Worm (Caenorhabditis elegans) whole organism, L4 larva: ENCODE measurements around the gene H04J21.1.
A peak's percentile ranks its signal among the peaks of the same experiment; 100 is the strongest.

Experiments used
- F26F4.8 ChIP-seq: fragments of 200-800 bp; sonication (Bioruptor generic); conservative IDR thresholded peaks from 2 replicates; pipeline ENCODE4 v1.3.6; 2022; ENCODE audit warnings: missing genetic modification characterization, missing compliant biosample characterization
- F49E8.2 ChIP-seq: sonication (generic microtip); optimal IDR thresholded peaks from 2 replicates; lab custom pipeline; 2016; ENCODE audit warnings: missing compliant biosample characterization, mild to moderate bottlenecking, missing genetic modification characterization, borderline replicate concordance
- Y105C5A.15 ChIP-seq: fragments of 200-800 bp; sonication (Bioruptor generic); IDR thresholded peaks from 2 replicates; pipeline ENCODE4 v1.3.6; 2022; ENCODE audit warnings: missing genetic modification characterization, missing compliant biosample characterization
- Y75B8A.6 ChIP-seq: fragments of 200-800 bp; sonication (Bioruptor generic); IDR thresholded peaks from 2 replicates; pipeline ENCODE4 v1.3.6; 2022; ENCODE audit warnings: missing genetic modification reagents, missing genetic modification characterization, missing compliant biosample characterization
- ceh-28 ChIP-seq: fragments of 150-350 bp; optimal IDR thresholded peaks from 2 replicates; lab custom pipeline; 2014; ENCODE audit warnings: missing biosample characterization, missing genetic modification reagents, missing genetic modification characterization
- daf-8 ChIP-seq: fragments of 200-800 bp; sonication (Bioruptor generic); IDR thresholded peaks from 2 replicates; pipeline ENCODE4 v1.3.6; 2022; ENCODE audit warnings: missing genetic modification characterization, missing compliant biosample characterization
- dmd-8 ChIP-seq: fragments of 200-800 bp; sonication (Bioruptor generic); IDR thresholded peaks from 2 replicates; pipeline ENCODE4 v1.3.6; 2022; ENCODE audit warnings: missing genetic modification characterization, missing compliant biosample characterization
- egl-27 ChIP-seq: sonication (generic microtip); optimal IDR thresholded peaks from 3 replicates; lab custom pipeline; 2017; ENCODE audit warnings: missing biosample characterization, missing genetic modification reagents, missing genetic modification characterization
- gei-8 ChIP-seq: fragments of 200-800 bp; sonication (Bioruptor generic); optimal IDR thresholded peaks from 2 replicates; lab custom pipeline; 2018; ENCODE audit warnings: mild to moderate bottlenecking, missing genetic modification characterization, missing compliant biosample characterization
- hlh-30 ChIP-seq: sonication (generic microtip); optimal IDR thresholded peaks from 2 replicates; lab custom pipeline; 2017; ENCODE audit warnings: antibody characterized with exemption, mild to moderate bottlenecking, missing genetic modification characterization, missing compliant biosample characterization; ENCODE audit not compliant: insufficient read depth
- mdt-29 ChIP-seq: fragments of 200-800 bp; sonication (Bioruptor generic); IDR thresholded peaks from 2 replicates; pipeline ENCODE4 v1.3.6; 2022; ENCODE audit warnings: missing genetic modification reagents, missing genetic modification characterization, missing compliant biosample characterization
- nhr-42 ChIP-seq: fragments of 200-800 bp; sonication (Bioruptor generic); IDR thresholded peaks from 2 replicates; pipeline ENCODE4 v1.3.6; 2022; ENCODE audit warnings: missing genetic modification characterization, missing compliant biosample characterization
- snpc-4 ChIP-seq: fragments of 150-350 bp; optimal IDR thresholded peaks from 2 replicates; lab custom pipeline; 2014; ENCODE audit warnings: missing biosample characterization, missing genetic modification characterization
- tag-97 ChIP-seq: fragments of 200-800 bp; sonication (Bioruptor generic); IDR thresholded peaks from 2 replicates; pipeline ENCODE4 v1.3.6; 2022; ENCODE audit warnings: missing genetic modification characterization, missing compliant biosample characterization
- unc-62 ChIP-seq, 3 experiments: fragments of 150-350 bp in 1 of 3; sonication (generic microtip); optimal IDR thresholded peaks in 2 of 3; peaks in 1 of 3; 1 replicate in 1 of 3; 2 replicates in 2 of 3; lab custom pipeline; 2014 to 2017; ENCODE audit warnings: missing biosample characterization in 3 of 3, missing genetic modification characterization in 3 of 3, missing genetic modification reagents in 3 of 3, missing genotype in 1 of 3

H04J21.1 gene

ce11 chrIII:2330389-2330788 lies 41.4 kb downstream of the H04J21.1 start:
- no peak for TF ChIP-seq F26F4.8 (GFP tag; lab: Robert Waterston, UW)
- TF ChIP-seq nhr-42 (GFP tag; lab: Robert Waterston, UW), result no peak
- TF ChIP-seq gei-8 (GFP tag; lab: Kevin White, UChicago), result no peak
- TF ChIP-seq hlh-30 (tag; lab: Kevin White, UChicago), result no peak
- TF ChIP-seq Y105C5A.15, result no peak

- TF ChIP-seq unc-62 (GFP tag; optimal IDR thresholded peaks at IDR 0.05 in 1 of 2; lab: Kevin White, UChicago) (peak in 1 of 2 experiments; percentile 94), unc-62 (tag; optimal IDR thresholded peaks at IDR 0.05; lab: Kevin White, UChicago) (no peak), F49E8.2 (no peak)
Observed at ce11 chrIII:2329336-2329735, 42.4 kb downstream of the H04J21.1 start, which contains the start of gene Y54F10BM.12. TSS of gene Y54F10BM.12 (minus strand) at chrIII:2329679.

- TF ChIP-seq ceh-28 (tag; lab: Kevin White, UChicago) (peak; percentile 85), Y75B8A.6 (GFP tag; lab: Robert Waterston, UW) (no peak), unc-62 (GFP tag; optimal IDR thresholded peaks at IDR 0.05 in 1 of 2; lab: Kevin White, UChicago) (peak in 1 of 2 experiments; percentile 61), unc-62 (tag; optimal IDR thresholded peaks at IDR 0.05; lab: Kevin White, UChicago) (no peak), tag-97 (GFP tag; lab: Robert Waterston, UW) (no peak), snpc-4 (tag; lab: Kevin White, UChicago) (no peak)
Observed at ce11 chrIII:2328612-2329011, 43.2 kb downstream of the H04J21.1 start.

ce11 chrIII:2324703-2325102 lies 47.1 kb downstream of the H04J21.1 start:
- TF ChIP-seq mdt-29 (GFP tag; lab: Robert Waterston, UW), result no peak
- no peak for TF ChIP-seq dmd-8 (GFP tag; lab: Robert Waterston, UW)
- no peak for TF ChIP-seq egl-27
- no peak for TF ChIP-seq daf-8 (GFP tag; lab: Robert Waterston, UW)
